Fruit fly (Drosophila melanogaster) whole organism, adult: ENCODE results near the gene CG31321.

ENCODE experiments used
- CG11617 ChIP-seq: fragments of 200-800 bp; sonication (Bioruptor generic); optimal IDR thresholded peaks from 2 replicates; lab custom pipeline; 2017; ENCODE audit warnings: mild to moderate bottlenecking, missing biosample characterization, missing genetic modification reagents, missing genetic modification characterization
- CG12768 ChIP-seq: fragments of 200-800 bp; sonication (Bioruptor generic); optimal IDR thresholded peaks from 2 replicates; lab custom pipeline; 2017; ENCODE audit warnings: missing biosample characterization, missing genetic modification characterization, mild to moderate bottlenecking, moderate library complexity, missing genetic modification reagents
- CG14711 ChIP-seq: fragments of 200-800 bp; sonication (Bioruptor generic); optimal IDR thresholded peaks from 2 replicates; lab custom pipeline; 2018; ENCODE audit warnings: missing biosample characterization, mild to moderate bottlenecking, missing genetic modification characterization, moderate library complexity
- CG1620 ChIP-seq: fragments of 200-800 bp; sonication (Bioruptor generic); optimal IDR thresholded peaks from 2 replicates; lab custom pipeline; 2016; ENCODE audit warnings: missing biosample characterization, missing genetic modification characterization
- Hr96 ChIP-seq: fragments of 200-800 bp; sonication (Bioruptor generic); optimal IDR thresholded peaks from 2 replicates; lab custom pipeline; 2016; ENCODE audit warnings: missing biosample characterization, missing genetic modification characterization
- Mnt ChIP-seq: fragments of 200-800 bp; sonication (Bioruptor generic); optimal IDR thresholded peaks from 2 replicates; lab custom pipeline; 2016; ENCODE audit warnings: missing biosample characterization, mild to moderate bottlenecking, missing genetic modification characterization
- bab1 ChIP-seq: fragments of 200-800 bp; sonication (Bioruptor generic); optimal IDR thresholded peaks from 3 replicates; lab custom pipeline; 2019; ENCODE audit warnings: missing biosample characterization, mild to moderate bottlenecking, missing genetic modification characterization, moderate library complexity
- cic ChIP-seq: fragments of 200-800 bp; sonication (Bioruptor generic); optimal IDR thresholded peaks from 2 replicates; lab custom pipeline; 2017; ENCODE audit warnings: missing biosample characterization, mild to moderate bottlenecking, missing genetic modification characterization, moderate library complexity
- kay ChIP-seq: fragments of 200-800 bp; sonication (Bioruptor generic); peaks from one replicate; lab custom pipeline; 2016; ENCODE audit warnings: missing biosample characterization, missing genetic modification characterization, borderline replicate concordance
- ovo ChIP-seq: fragments of 200-800 bp; sonication (Bioruptor generic); optimal IDR thresholded peaks from 2 replicates; lab custom pipeline; 2016; ENCODE audit warnings: missing biosample characterization, missing genetic modification characterization
- tj ChIP-seq: fragments of 200-800 bp; sonication (Bioruptor generic); optimal IDR thresholded peaks from 3 replicates; lab custom pipeline; 2017; ENCODE audit warnings: missing biosample characterization, mild to moderate bottlenecking, missing genetic modification characterization, moderate library complexity

dm6 chr3R:14285059-14285953, 24.9 kb upstream of the CG31321 start:
- peak; percentile 96 for TF ChIP-seq kay (GFP tag; lab: Kevin White, UChicago)
- no peak for TF ChIP-seq Hr96
- TF ChIP-seq tj (GFP tag; lab: Kevin White, UChicago), result no peak
- TF ChIP-seq Mnt (GFP tag; lab: Kevin White, UChicago), result peak; percentile 37
- TF ChIP-seq CG12768, result no peak
- peak; percentile 5 for TF ChIP-seq CG14711 (tag; lab: Kevin White, UChicago)
- peak; percentile 96 for TF ChIP-seq ovo (GFP tag; lab: Kevin White, UChicago)
- TF ChIP-seq CG11617, result no peak
- TF ChIP-seq cic (GFP tag; lab: Kevin White, UChicago), result peak; percentile 76
- no peak for TF ChIP-seq CG1620 (GFP tag; lab: Kevin White, UChicago)
- no peak for TF ChIP-seq bab1 (GFP tag; lab: Kevin White, UChicago)
